Fruit fly (Drosophila melanogaster) S2 (cell line): ENCODE results near the gene tyf.

ENCODE experiments used
- CG8478 ChIP-seq: fragments of >200 bp; optimal IDR thresholded peaks from 2 replicates; lab custom pipeline; 2018
- CTCF ChIP-seq, 2 experiments: fragments of >200 bp; optimal IDR thresholded peaks; 2 replicates each; lab custom pipeline; 2018

The tyf gene

DNA sequence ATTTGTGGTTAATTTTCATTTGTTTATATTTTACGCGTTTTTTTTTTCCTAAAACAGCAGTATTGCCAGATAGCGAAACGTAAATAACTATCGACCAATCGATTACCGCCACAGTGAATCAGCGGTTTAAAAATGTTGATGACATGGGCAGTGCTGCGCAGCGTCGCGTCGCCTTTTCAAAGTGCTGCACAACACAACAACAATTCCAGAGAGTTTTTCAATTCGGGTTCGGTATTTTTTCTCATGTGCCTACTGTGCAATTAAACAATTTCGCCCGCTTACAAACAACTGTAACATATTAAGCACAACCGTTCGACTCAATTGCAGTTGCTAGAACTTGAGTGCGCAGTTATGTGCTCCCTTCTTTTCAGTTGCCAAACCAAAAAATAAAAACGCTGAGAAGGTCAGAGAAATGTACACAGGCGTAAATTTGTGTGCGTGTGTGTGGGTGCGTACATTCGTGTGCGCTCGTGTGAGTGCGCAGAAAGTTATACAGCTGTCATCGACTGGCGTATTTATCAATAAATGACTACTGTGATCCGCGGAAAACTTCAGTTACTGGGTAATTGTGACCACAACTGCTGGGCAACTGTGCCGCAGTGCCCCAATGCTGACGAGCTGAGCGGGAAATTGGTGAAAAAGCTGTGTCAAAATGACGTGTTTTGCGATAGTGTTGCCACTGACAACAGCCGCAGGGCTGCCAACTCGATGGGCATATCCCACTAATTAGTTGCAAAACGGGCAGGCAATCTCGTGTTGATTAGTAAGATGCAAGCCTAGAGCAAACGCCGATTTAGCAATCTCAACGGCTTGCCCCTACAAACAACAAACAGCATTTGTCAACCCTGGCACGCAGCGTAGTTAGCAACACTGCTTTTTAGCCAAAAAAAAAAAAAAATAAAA is at the start of gene tyf, which contains the start of gene Tip60:
Gene tyf (plus strand): TSS at position 187 of the 903 bp plus-strand sequence.
Gene Tip60 (minus strand): TSS at position 654 of the 903 bp plus-strand sequence.
- TF ChIP-seq CG8478 (lab: Kevin White, UChicago) (no peak), CTCF (optimal IDR thresholded peaks at IDR 0.05; lab: Kevin White, UChicago) (peak in 1 of 2 experiments; percentile 29)

DNA sequence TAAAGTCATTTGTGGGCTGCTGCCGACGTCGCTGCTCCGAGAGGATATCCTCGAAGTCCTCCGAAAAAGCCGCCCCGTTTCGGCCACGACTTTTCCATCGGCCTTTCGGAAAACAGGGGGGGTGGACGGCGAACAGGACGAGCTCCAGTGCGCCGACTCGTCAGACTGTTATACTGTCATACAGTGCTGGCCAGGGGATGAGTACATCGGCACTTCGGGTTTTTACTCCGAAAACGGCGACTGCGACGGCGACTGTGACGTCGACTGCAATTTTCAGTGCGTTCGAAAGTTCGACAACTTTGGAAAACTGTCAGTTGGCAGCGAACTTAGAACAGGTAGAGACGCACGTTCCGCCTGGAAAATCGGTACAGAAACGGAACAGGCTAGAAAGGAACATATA is 41.4 kb upstream of the tyf start, which contains the start of gene CG43689:
Gene CG43689 (plus strand): TSS at position 314 of the 400 bp plus-strand sequence.
- no peak for TF ChIP-seq CTCF (optimal IDR thresholded peaks at IDR 0.05; lab: Kevin White, UChicago)
- no peak for TF ChIP-seq CG8478 (lab: Kevin White, UChicago)

DNA sequence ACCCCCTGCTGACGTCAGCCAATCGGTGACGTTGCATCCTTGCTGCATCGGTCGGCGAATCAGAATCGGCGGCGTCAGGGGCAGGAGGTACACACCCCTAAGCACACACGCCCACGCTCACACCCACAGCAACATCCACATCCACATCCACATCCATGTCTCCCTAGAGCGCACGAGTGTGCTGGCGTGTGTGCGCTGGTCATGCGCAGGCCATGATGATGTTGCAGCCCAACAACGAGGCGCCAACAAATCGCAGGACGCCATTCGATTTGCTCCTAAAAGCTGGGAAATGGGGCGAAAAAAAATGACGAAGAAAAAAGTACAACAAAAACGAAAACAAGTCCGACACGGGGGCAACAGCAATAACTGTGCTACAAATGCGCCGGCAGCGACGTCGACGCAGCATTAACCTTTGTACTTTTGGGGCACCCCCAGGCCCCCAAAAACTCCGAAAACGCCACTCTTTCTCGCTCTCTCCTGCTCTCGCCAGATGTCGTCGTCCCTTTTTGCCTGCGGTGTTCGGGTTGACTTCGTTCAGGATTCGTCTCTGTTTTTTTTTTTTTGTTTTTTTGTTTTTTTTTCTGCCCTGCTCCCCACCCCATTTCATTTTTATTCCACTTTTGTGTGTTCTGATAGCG is 27.7 kb upstream of the tyf start:
- TF ChIP-seq CTCF (optimal IDR thresholded peaks at IDR 0.05; lab: Kevin White, UChicago) (no peak), CG8478 (lab: Kevin White, UChicago) (no peak)

DNA sequence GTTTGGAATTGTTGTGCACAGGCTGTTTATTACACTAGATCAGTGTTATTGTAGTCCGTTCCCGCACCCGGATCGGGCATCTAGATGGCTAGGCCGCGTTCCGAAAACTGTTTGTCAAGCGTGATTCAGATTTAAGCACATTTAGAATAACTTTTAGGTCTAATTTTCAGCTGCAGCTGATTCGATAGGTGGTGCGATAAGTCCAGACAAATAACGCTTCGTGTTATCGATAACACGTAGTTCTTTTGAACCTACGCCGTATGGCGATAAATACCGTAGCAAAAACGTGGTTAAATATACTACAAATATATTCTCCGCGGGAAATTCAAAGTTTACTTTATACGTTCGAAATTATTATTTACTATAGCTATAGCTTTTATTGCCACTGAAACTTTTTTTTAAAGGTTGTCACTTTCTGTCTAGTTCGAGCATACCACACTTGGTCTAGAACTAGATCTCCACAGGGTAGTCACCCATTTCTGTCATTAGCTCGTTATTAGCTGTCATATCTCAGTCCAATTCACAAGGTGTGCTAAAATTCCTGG is 15.9 kb upstream of the tyf start, which contains the start of the genes Cmtr1 and CG15375:
Gene Cmtr1 (minus strand): TSS at position 208 of the 545 bp plus-strand sequence.
Gene CG15375 (plus strand): TSS at position 495 of the 545 bp plus-strand sequence.
- TF ChIP-seq CG8478 (lab: Kevin White, UChicago) (no peak), CTCF (optimal IDR thresholded peaks at IDR 0.05; lab: Kevin White, UChicago) (no peak)

DNA sequence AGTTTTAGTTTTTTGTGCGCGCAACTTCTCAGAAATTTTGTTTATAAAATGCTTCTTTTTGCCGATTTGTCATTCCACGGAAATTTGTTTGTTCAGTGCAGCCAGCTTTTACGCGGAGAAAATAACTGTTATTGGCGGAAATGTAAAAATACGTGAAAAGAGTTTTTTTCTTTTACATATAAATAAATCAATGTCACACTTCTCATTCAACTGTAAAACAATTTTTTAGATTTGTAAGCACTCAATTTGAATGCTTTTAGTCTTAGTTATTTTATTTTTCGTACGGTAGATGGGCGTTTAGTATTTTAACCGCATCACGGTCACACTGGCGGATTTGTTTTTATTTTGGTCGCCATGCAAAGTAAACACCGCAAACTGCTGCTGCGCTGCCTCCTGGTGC is 12.7 kb upstream of the tyf start, which contains the start of the genes Xpac and brn:
Gene Xpac (minus strand): TSS at position 66 of the 400 bp plus-strand sequence.
Gene brn (plus strand): TSS at position 211 of the 400 bp plus-strand sequence.
- TF ChIP-seq CG8478 (lab: Kevin White, UChicago), result no peak
- TF ChIP-seq CTCF (optimal IDR thresholded peaks at IDR 0.05; lab: Kevin White, UChicago), result no peak

DNA sequence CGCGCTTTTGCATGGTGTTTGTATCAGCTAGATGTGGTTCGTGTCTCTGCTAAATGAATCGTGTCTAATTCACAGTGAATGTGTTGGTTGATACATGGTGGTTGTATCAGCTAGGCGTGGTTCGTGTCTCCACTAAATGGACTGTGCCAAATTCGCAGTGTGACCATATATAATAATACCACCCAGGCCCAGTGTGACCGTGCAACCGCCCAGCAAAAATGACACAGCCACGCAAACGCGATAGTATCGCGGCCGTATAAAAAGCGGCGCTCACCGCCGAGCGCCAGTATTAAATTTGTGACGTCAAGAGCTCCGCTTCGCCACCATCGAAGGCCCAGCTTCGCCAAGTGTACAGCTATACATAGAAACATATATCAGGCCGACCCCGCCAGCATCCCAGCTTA is 11.0 kb upstream of the tyf start, which contains the start of gene cib:
Gene cib (plus strand): TSS at position 284 of the 404 bp plus-strand sequence.
- TF ChIP-seq CG8478 (lab: Kevin White, UChicago) (no peak), CTCF (optimal IDR thresholded peaks at IDR 0.05; lab: Kevin White, UChicago) (peak; percentile 75 to 79)

DNA sequence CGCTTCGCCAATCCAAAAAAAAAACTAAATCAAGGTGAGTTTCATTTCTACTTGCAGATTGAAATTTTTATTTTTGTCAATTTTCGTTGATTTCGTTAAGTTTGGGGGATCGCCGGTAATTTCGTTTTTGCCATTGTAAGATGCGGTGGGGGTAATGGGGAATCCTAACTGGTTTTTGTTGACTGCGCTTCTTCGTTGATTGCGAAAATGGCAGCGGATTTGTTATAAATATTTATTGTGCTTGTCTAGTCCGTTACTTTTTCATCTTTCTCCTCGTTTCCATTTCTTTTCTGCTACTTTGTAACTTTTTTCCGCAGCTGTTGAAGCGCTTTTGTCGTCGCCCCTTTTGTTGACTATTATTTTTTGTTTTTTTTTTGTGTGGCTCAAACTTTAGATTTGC is 10.6 kb upstream of the tyf start:
- TF ChIP-seq CTCF (optimal IDR thresholded peaks at IDR 0.05; lab: Kevin White, UChicago) (no peak), CG8478 (lab: Kevin White, UChicago) (no peak)

DNA sequence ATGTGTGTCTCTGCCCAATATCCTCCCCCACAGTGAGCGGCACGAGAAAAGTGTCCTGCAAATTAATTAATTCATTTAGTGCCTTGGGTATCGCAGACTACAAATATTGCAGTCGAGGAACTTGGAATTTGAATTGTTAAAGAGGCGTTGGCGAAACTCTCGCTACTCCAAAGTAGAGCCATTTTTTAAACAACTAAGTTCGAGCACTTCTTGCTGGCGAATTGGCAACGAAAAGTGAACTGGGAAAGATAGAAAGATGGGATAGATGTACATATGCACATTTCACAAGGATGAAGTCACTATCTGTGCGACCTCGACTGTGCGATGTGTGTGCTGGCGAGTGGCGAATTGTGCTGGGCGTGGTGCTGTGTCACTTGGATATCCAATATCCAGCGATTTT is 10.1 kb upstream of the tyf start:
- TF ChIP-seq CTCF (optimal IDR thresholded peaks at IDR 0.05; lab: Kevin White, UChicago) (no peak), CG8478 (lab: Kevin White, UChicago) (no peak)

DNA sequence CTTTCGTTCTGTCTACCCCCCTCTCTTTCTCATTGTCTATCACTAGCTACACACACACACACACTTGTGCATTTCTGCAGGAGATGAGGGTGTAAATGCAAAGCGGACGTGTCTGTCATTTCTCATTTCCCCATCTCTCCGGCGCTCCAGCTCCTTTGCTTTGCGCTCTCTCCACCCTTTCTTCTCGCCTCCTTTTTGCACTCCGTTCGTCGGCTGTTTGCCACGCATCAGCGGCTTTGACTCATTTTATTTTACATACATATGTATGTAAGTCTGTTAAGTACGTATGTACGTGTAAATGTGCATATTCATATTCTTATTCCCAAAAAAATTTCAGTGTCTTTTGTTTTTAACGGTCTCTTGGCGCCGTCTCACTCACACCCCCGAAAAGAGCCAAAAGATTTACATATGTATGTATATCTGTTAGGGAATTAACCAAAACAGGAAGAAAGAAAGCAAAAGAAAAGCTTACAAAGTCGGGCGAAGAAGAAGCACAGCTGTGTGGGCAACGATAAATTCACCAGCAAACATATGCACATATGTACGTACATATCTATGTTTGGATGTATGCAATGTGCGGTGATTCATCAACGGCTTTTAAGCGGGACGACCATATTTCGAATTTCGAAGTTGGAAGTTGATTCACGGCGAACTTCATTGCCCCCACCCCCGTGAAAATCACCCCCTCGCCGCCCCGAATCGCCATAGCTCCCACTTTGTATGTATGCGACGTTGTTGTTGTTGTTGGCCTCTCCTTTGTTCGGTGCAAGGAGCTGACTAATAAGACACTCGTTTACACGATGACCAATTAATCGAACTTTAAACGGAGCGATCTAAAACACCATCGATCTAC is 9.3 kb upstream of the tyf start:
- TF ChIP-seq CTCF (optimal IDR thresholded peaks at IDR 0.05; lab: Kevin White, UChicago), result no peak
- TF ChIP-seq CG8478 (lab: Kevin White, UChicago), result no peak

DNA sequence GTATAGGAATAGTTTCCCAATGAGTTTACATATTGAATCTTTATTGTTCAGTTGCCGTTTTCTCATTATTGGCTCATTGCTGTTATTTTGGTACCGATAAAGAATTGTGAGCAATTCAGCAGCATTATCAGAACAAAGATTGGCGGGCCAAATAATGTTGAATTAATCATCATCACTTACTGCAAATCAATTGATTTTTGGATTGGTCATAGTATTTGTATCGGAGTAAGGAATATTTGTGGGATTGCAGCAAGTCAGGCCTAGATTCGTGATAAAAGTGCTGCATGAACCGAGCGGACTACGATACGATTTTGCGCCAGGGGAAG is 8.7 kb upstream of the tyf start:
- no peak for TF ChIP-seq CG8478 (lab: Kevin White, UChicago)
- no peak for TF ChIP-seq CTCF (optimal IDR thresholded peaks at IDR 0.05; lab: Kevin White, UChicago)

DNA sequence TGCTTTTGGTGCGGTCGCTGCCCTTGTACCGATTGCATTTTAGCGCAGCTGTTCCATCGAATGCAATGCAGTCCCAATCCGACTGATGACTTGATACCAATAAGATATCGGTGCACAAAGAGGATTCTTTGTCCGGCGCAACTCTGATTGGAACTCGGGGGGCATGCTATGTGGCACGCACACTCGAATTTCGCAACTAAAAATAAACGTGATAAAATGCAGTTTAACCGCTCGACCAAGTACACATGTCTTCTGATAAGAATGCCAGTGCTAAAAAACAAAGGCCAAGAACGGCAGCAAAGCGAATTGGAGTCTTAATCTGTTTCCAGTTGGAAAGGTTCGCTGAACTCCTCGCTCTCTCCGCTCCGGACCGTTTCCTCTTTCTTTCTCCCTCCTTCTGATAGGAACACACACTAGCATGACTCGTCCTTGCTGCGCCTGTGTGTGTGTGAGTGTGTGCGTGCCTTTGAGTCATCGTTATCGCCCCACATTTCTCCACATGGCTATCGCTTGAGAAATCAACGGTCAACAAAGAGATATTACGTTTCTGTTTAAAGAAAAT is 8.1 kb upstream of the tyf start:
- TF ChIP-seq CTCF (optimal IDR thresholded peaks at IDR 0.05; lab: Kevin White, UChicago), result peak in 1 of 2 experiments; percentile 25
- no peak for TF ChIP-seq CG8478 (lab: Kevin White, UChicago)

DNA sequence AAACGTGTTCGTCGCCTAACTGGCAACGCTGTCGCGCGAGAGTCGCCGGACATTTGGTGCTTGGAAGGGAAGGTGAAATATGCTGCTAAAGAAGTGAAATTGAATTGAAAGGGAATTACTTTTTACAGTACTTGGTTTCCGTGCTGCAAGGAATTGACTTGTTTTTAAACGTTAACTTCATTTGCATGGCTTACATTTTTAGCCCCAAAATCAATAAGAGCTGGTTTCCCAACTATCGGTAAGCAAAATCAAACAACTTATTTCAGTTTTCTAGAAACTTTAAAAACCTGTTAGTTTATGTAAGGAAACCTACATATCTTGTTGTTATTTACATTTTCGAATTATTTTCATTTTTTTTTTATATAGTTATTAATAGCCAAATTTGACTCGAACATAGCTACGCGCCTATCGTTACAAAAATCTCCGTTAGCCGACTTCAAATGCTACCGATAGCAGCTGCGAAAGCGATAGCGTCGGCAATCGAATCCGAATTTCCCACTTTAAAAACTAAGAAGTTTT is 3.1 kb upstream of the tyf start, which contains the start of the genes dgt4 and Nsun2:
Gene dgt4 (plus strand): TSS at position 4 of the 519 bp plus-strand sequence.
Gene Nsun2 (minus strand): TSS at position 37 of the 519 bp plus-strand sequence.
- TF ChIP-seq CTCF (optimal IDR thresholded peaks at IDR 0.05; lab: Kevin White, UChicago) (no peak), CG8478 (lab: Kevin White, UChicago) (no peak)

DNA sequence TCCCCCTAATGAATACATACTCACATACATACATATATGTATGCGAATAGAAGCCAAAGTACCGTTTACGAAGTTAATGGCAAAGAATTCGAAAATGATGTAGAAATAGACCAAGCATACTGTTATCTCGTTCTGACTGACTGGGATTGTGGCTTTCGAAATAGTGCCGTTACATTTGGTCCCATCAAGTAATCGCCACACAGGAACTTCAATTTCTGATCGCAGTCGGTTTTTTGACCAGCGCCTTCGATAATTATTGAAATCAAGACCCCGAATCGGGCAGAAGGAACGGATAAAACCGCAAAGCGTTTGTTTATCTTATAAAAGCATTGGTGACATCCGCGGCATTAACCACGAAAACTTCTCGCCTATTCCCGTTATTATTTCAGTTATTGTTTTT is 2.8 kb downstream of the tyf start:
- TF ChIP-seq CTCF (optimal IDR thresholded peaks at IDR 0.05; lab: Kevin White, UChicago) (no peak), CG8478 (lab: Kevin White, UChicago) (no peak)
